Fruit fly (Drosophila melanogaster) whole organism, embryonic: ENCODE results near the gene Naxd.

Experiments used
- B-H1 ChIP-seq: fragments of 200-800 bp; sonication (Bioruptor generic); IDR thresholded peaks from 3 replicates; pipeline ENCODE4 v1.3.6; 2022; ENCODE audit warnings: missing biosample characterization, missing genetic modification characterization
- Blimp-1 ChIP-seq: fragments of 200-800 bp; sonication (Bioruptor generic); optimal IDR thresholded peaks from 3 replicates; lab custom pipeline; 2018; ENCODE audit warnings: missing biosample characterization, missing genetic modification characterization, mild to moderate bottlenecking, moderate library complexity, missing genetic modification reagents
- CG10147 ChIP-seq: fragments of 200-800 bp; sonication (Bioruptor generic); optimal IDR thresholded peaks from 2 replicates; lab custom pipeline; 2019; ENCODE audit warnings: missing biosample characterization, mild to moderate bottlenecking, missing genetic modification characterization, moderate library complexity
- CG10959 ChIP-seq: fragments of 200-800 bp; sonication (Bioruptor generic); IDR thresholded peaks from 2 replicates; pipeline ENCODE4 v1.3.6; 2022; ENCODE audit warnings: missing biosample characterization, missing genetic modification characterization
- CG10979 ChIP-seq: fragments of 200-800 bp; sonication (Bioruptor generic); optimal IDR thresholded peaks from 2 replicates; lab custom pipeline; 2018; ENCODE audit warnings: missing biosample characterization, mild to moderate bottlenecking, missing genetic modification characterization, moderate library complexity
- CG12236 ChIP-seq: fragments of 200-800 bp; sonication (Bioruptor generic); optimal IDR thresholded peaks from 2 replicates; lab custom pipeline; 2016; ENCODE audit warnings: missing biosample characterization, missing genetic modification characterization
- CG12659 ChIP-seq: fragments of 200-800 bp; sonication (Bioruptor generic); optimal IDR thresholded peaks from 3 replicates; lab custom pipeline; 2017; ENCODE audit warnings: mild to moderate bottlenecking, missing biosample characterization, missing genetic modification reagents, missing genetic modification characterization
- CG15601 ChIP-seq: fragments of 200-800 bp; sonication (Bioruptor generic); optimal IDR thresholded peaks from 3 replicates; lab custom pipeline; 2019; ENCODE audit warnings: missing biosample characterization, mild to moderate bottlenecking, missing genetic modification characterization, moderate library complexity
- CG16815 ChIP-seq: fragments of 200-800 bp; sonication (Bioruptor generic); optimal IDR thresholded peaks from 3 replicates; lab custom pipeline; 2017; ENCODE audit warnings: missing biosample characterization, mild to moderate bottlenecking, missing genetic modification characterization
- CG17361 ChIP-seq: fragments of 200-800 bp; sonication (Bioruptor generic); IDR thresholded peaks from 3 replicates; pipeline ENCODE4 v1.3.6; 2022; ENCODE audit warnings: missing biosample characterization, missing genetic modification characterization
- CG17385 ChIP-seq: fragments of 200-800 bp; sonication (Bioruptor generic); optimal IDR thresholded peaks from 3 replicates; lab custom pipeline; 2018; ENCODE audit warnings: missing biosample characterization, mild to moderate bottlenecking, missing genetic modification characterization
- CG18764 ChIP-seq: fragments of 200-800 bp; sonication (Bioruptor generic); optimal IDR thresholded peaks from 3 replicates; lab custom pipeline; 2016; ENCODE audit warnings: missing biosample characterization, missing genetic modification characterization
- CG2199 ChIP-seq: fragments of 200-800 bp; sonication (Bioruptor generic); IDR thresholded peaks from 3 replicates; pipeline ENCODE4 v1.3.6; 2022; ENCODE audit warnings: missing biosample characterization, missing genetic modification characterization
- CG3281 ChIP-seq: fragments of 200-800 bp; sonication (Bioruptor generic); optimal IDR thresholded peaks from 3 replicates; lab custom pipeline; 2017; ENCODE audit warnings: missing biosample characterization, mild to moderate bottlenecking, missing genetic modification characterization
- CG33557 ChIP-seq: fragments of 200-800 bp; sonication (Bioruptor generic); optimal IDR thresholded peaks from 2 replicates; lab custom pipeline; 2019; ENCODE audit warnings: missing biosample characterization, mild to moderate bottlenecking, missing genetic modification characterization, moderate library complexity
- CG4730 ChIP-seq: fragments of 200-800 bp; sonication (Bioruptor generic); IDR thresholded peaks from 2 replicates; pipeline ENCODE4 v1.3.6; 2022; ENCODE audit warnings: missing biosample characterization, missing genetic modification characterization
- CG6254 ChIP-seq: fragments of 200-800 bp; sonication (Bioruptor generic); optimal IDR thresholded peaks from 3 replicates; lab custom pipeline; 2017; ENCODE audit warnings: mild to moderate bottlenecking, missing biosample characterization, missing genetic modification reagents, missing genetic modification characterization
- CG6272 ChIP-seq: fragments of 200-800 bp; sonication (Bioruptor generic); IDR thresholded peaks from 2 replicates; pipeline ENCODE4 v1.3.6; 2022; ENCODE audit warnings: missing biosample characterization, missing genetic modification characterization
- CG7839 ChIP-seq: fragments of 200-800 bp; sonication (Bioruptor generic); optimal IDR thresholded peaks from 3 replicates; lab custom pipeline; 2018; ENCODE audit warnings: missing biosample characterization, mild to moderate bottlenecking, missing genetic modification characterization, moderate library complexity
- CG9437 ChIP-seq: fragments of 200-800 bp; sonication (Bioruptor generic); optimal IDR thresholded peaks from 2 replicates; lab custom pipeline; 2018; ENCODE audit warnings: missing biosample characterization, mild to moderate bottlenecking, missing genetic modification characterization
- CG9727 ChIP-seq: fragments of 200-800 bp; sonication (Bioruptor generic); optimal IDR thresholded peaks from 3 replicates; lab custom pipeline; 2017; ENCODE audit warnings: missing biosample characterization, mild to moderate bottlenecking, missing genetic modification characterization
- E2f2 ChIP-seq: fragments of 200-800 bp; sonication (Bioruptor generic); IDR thresholded peaks from 2 replicates; pipeline ENCODE4 v1.3.6; 2022; ENCODE audit warnings: missing biosample characterization, missing genetic modification characterization
- H2.0 ChIP-seq: fragments of 200-800 bp; sonication (Bioruptor generic); IDR thresholded peaks from 2 replicates; pipeline ENCODE4 v1.3.6; 2022; ENCODE audit warnings: missing biosample characterization, missing genetic modification characterization
- HLH3B ChIP-seq: fragments of 200-800 bp; sonication (Bioruptor generic); IDR thresholded peaks from 2 replicates; pipeline ENCODE4 v1.3.6; 2022; ENCODE audit warnings: missing biosample characterization, missing genetic modification characterization
- Hr51 ChIP-seq, 2 experiments: fragments of 200-800 bp; sonication (Bioruptor generic); optimal IDR thresholded peaks; 2 replicates in 1 of 2; 3 replicates in 1 of 2; lab custom pipeline; 2016 to 2018; ENCODE audit warnings: missing biosample characterization in 2 of 2, missing genetic modification characterization in 2 of 2, mild to moderate bottlenecking in 1 of 2, moderate library complexity in 1 of 2
- Jarid2 ChIP-seq: fragments of 200-800 bp; sonication (Bioruptor generic); optimal IDR thresholded peaks from 3 replicates; lab custom pipeline; 2017; ENCODE audit warnings: mild to moderate bottlenecking, missing biosample characterization, missing genetic modification reagents, missing genetic modification characterization
- Nf-YB ChIP-seq: fragments of 200-800 bp; sonication (Bioruptor generic); optimal IDR thresholded peaks from 3 replicates; lab custom pipeline; 2019; ENCODE audit warnings: missing biosample characterization, mild to moderate bottlenecking, missing genetic modification characterization, moderate library complexity
- Pdp1 ChIP-seq, 2 experiments: fragments of 200-800 bp; sonication (Bioruptor generic); optimal IDR thresholded peaks; 3 replicates each; lab custom pipeline; 2016; ENCODE audit warnings: missing biosample characterization in 2 of 2, missing genetic modification characterization in 2 of 2, mild to moderate bottlenecking in 1 of 2, moderate library complexity in 1 of 2
- Xrp1 ChIP-seq: fragments of 200-800 bp; sonication (Bioruptor generic); IDR thresholded peaks from 2 replicates; pipeline ENCODE4 v1.3.6; 2022; ENCODE audit warnings: missing biosample characterization, missing genetic modification characterization
- abd-A ChIP-seq: fragments of 200-800 bp; sonication (Bioruptor generic); optimal IDR thresholded peaks from 3 replicates; lab custom pipeline; 2019; ENCODE audit warnings: missing biosample characterization, mild to moderate bottlenecking, missing genetic modification characterization, moderate library complexity
- crol ChIP-seq: fragments of 200-800 bp; sonication (Bioruptor generic); IDR thresholded peaks from 2 replicates; pipeline ENCODE4 v1.3.6; 2022; ENCODE audit warnings: missing biosample characterization, missing genetic modification characterization
- dimm ChIP-seq: fragments of 200-800 bp; sonication (Bioruptor generic); IDR thresholded peaks from 2 replicates; pipeline ENCODE4 v1.3.6; 2022; ENCODE audit warnings: missing biosample characterization, missing genetic modification characterization
- disco-r ChIP-seq: fragments of 200-800 bp; sonication (Bioruptor generic); optimal IDR thresholded peaks from 2 replicates; lab custom pipeline; 2016; ENCODE audit warnings: missing biosample characterization, missing genetic modification characterization
- dpn ChIP-seq, 2 experiments: fragments of 200-800 bp; sonication (Bioruptor generic); optimal IDR thresholded peaks; 3 replicates each; lab custom pipeline; 2016; ENCODE audit warnings: missing biosample characterization in 2 of 2, missing genetic modification characterization in 2 of 2
- grau ChIP-seq: fragments of 200-800 bp; optimal IDR thresholded peaks from 3 replicates; lab custom pipeline; 2019; ENCODE audit warnings: missing biosample characterization, mild to moderate bottlenecking, missing genetic modification characterization, moderate library complexity
- jing ChIP-seq: fragments of 200-800 bp; sonication (Bioruptor generic); optimal IDR thresholded peaks from 2 replicates; lab custom pipeline; 2018; ENCODE audit warnings: missing biosample characterization, mild to moderate bottlenecking, missing genetic modification characterization
- jumu ChIP-seq: fragments of 200-800 bp; sonication (Bioruptor generic); optimal IDR thresholded peaks from 3 replicates; lab custom pipeline; 2016; ENCODE audit warnings: missing biosample characterization, missing genetic modification characterization
- mam ChIP-seq: fragments of 200-800 bp; sonication (Bioruptor generic); optimal IDR thresholded peaks from 3 replicates; lab custom pipeline; 2016; ENCODE audit warnings: missing biosample characterization, missing genetic modification characterization
- nau ChIP-seq: fragments of 200-800 bp; sonication (Bioruptor generic); optimal IDR thresholded peaks from 3 replicates; lab custom pipeline; 2017; ENCODE audit warnings: missing biosample characterization, mild to moderate bottlenecking, missing genetic modification characterization, missing genetic modification reagents
- pfk ChIP-seq: fragments of 200-800 bp; sonication (Bioruptor generic); optimal IDR thresholded peaks from 2 replicates; lab custom pipeline; 2018; ENCODE audit warnings: missing biosample characterization, mild to moderate bottlenecking, missing genetic modification characterization, moderate library complexity
- pum ChIP-seq: fragments of 200-800 bp; sonication (Bioruptor generic); optimal IDR thresholded peaks from 2 replicates; lab custom pipeline; 2016; ENCODE audit warnings: missing biosample characterization, missing genetic modification characterization
- salm ChIP-seq: fragments of 200-800 bp; sonication (Bioruptor generic); optimal IDR thresholded peaks from 2 replicates; lab custom pipeline; 2018; ENCODE audit warnings: missing biosample characterization, mild to moderate bottlenecking, missing genetic modification characterization
- sc ChIP-seq, 3 experiments: fragments of >200 bp in 2 of 3; fragments of 200-800 bp in 1 of 3; sonication (Bioruptor generic) in 1 of 3; optimal IDR thresholded peaks; 2 replicates in 2 of 3; 3 replicates in 1 of 3; lab custom pipeline; 2017; ENCODE audit warnings: mild to moderate bottlenecking in 1 of 3, missing biosample characterization in 1 of 3, missing genetic modification characterization in 1 of 3, missing genetic modification reagents in 1 of 3
- slbo ChIP-seq: fragments of 200-800 bp; sonication (Bioruptor generic); IDR thresholded peaks from 2 replicates; pipeline ENCODE4 v1.3.6; 2022; ENCODE audit warnings: missing biosample characterization, missing genetic modification characterization
- sr ChIP-seq: fragments of 200-800 bp; sonication (Bioruptor generic); IDR thresholded peaks from 3 replicates; pipeline ENCODE4 v1.3.6; 2022; ENCODE audit warnings: missing biosample characterization, missing genetic modification characterization
- twi ChIP-seq: fragments of 200-800 bp; optimal IDR thresholded peaks from 2 replicates; lab custom pipeline; 2019; ENCODE audit warnings: missing biosample characterization, mild to moderate bottlenecking, missing genetic modification characterization, moderate library complexity
- tx ChIP-seq: fragments of 200-800 bp; sonication (Bioruptor generic); optimal IDR thresholded peaks from 2 replicates; lab custom pipeline; 2016; ENCODE audit warnings: missing biosample characterization, missing genetic modification characterization
- unc-4 ChIP-seq: fragments of 200-800 bp; sonication (Bioruptor generic); IDR thresholded peaks from 2 replicates; pipeline ENCODE4 v1.3.6; 2022; ENCODE audit warnings: missing biosample characterization, missing genetic modification characterization; ENCODE audit not compliant: partially characterized antibody
- vnd ChIP-seq: fragments of 200-800 bp; sonication (Bioruptor generic); IDR thresholded peaks from 3 replicates; pipeline ENCODE4 v1.3.6; 2022; ENCODE audit warnings: missing biosample characterization, missing genetic modification characterization; ENCODE audit not compliant: partially characterized antibody

The Naxd gene

dm6 chr3L:19056857-19057324 lies 40.6 kb downstream of the Naxd start (continued):
- TF ChIP-seq CG17385 (peak; percentile 4), CG10959 (GFP tag; lab: Robert Waterston, UW) (no peak), grau (tag; lab: Kevin White, UChicago) (peak; percentile 42), jing (no peak), abd-A (tag; lab: Kevin White, UChicago) (no peak), mam (GFP tag; lab: Kevin White, UChicago) (no peak), Nf-YB (peak; percentile 1), CG2199 (0 out of 3 replicates have a peak, but pooled peaks have one; percentile 28), H2.0 (GFP tag; lab: Robert Waterston, UW) (no peak), CG17361 (GFP tag; lab: Robert Waterston, UW) (peak; percentile 66), CG9727 (GFP tag; lab: Kevin White, UChicago) (peak; percentile 30), pfk (GFP tag; lab: Kevin White, UChicago) (no peak), CG10979 (tag; lab: Kevin White, UChicago) (peak; percentile 46), CG7839 (tag; lab: Kevin White, UChicago) (peak; percentile 38), sc (optimal IDR thresholded peaks at IDR 0.05; lab: Kevin White, UChicago) (no peak), sc (GFP tag; optimal IDR thresholded peaks at IDR 0.05; lab: Kevin White, UChicago) (peak; percentile 1), unc-4 (GFP tag; lab: Robert Waterston, UW) (no peak), slbo (GFP tag; lab: Robert Waterston, UW) (no peak), CG6254 (peak; percentile 31), Blimp-1 (GFP tag; lab: Kevin White, UChicago) (peak; percentile 52), B-H1 (GFP tag; lab: Robert Waterston, UW) (no peak), HLH3B (0 out of 2 replicates have a peak, but pooled peaks have one; percentile 8), CG10147 (GFP tag; lab: Kevin White, UChicago) (no peak), CG9437 (GFP tag; lab: Kevin White, UChicago) (peak; percentile 23), CG12659 (GFP tag; lab: Kevin White, UChicago) (peak; percentile 10), CG12236 (no peak), E2f2 (peak; percentile 12; the same call in 1 of the 2 replicates), sr (peak; percentile 71; the same call in 1 of the 3 replicates), Hr51 (GFP tag; optimal IDR thresholded peaks at IDR 0.05; lab: Kevin White, UChicago) (peak in 1 of 2 experiments; percentile 45), pum (GFP tag; lab: Kevin White, UChicago) (no peak), Pdp1 (GFP tag; optimal IDR thresholded peaks at IDR 0.05; lab: Kevin White, UChicago) (no peak), jumu (GFP tag; lab: Kevin White, UChicago) (no peak), crol (GFP tag; lab: Robert Waterston, UW) (peak; percentile 95), CG18764 (GFP tag; lab: Kevin White, UChicago) (no peak), Jarid2 (no peak), disco-r (GFP tag; lab: Kevin White, UChicago) (no peak), twi (peak; percentile 64), CG4730 (GFP tag; lab: Robert Waterston, UW) (no peak), Xrp1 (GFP tag; lab: Robert Waterston, UW) (peak; percentile 70), CG16815 (GFP tag; lab: Kevin White, UChicago) (no peak), dpn (GFP tag; optimal IDR thresholded peaks at IDR 0.05; lab: Kevin White, UChicago) (peak in 1 of 2 experiments; percentile 1), nau (GFP tag; lab: Kevin White, UChicago) (peak; percentile 19), CG15601 (peak; percentile 33), salm (tag; lab: Kevin White, UChicago) (peak; percentile 5), CG33557 (GFP tag; lab: Kevin White, UChicago) (peak; percentile 22), vnd (GFP tag; lab: Robert Waterston, UW) (no peak), CG3281 (no peak), dimm (GFP tag; lab: Robert Waterston, UW) (no peak), tx (GFP tag; lab: Kevin White, UChicago) (no peak), CG6272 (GFP tag; lab: Robert Waterston, UW) (no peak)
